Worm (Caenorhabditis elegans) whole organism, L1 larva: Measurements from ENCODE around the gene csb-1.

Experiments
- egl-27 ChIP-seq, 2 experiments: fragments of 150-350 bp in 1 of 2; sonication (generic microtip); optimal IDR thresholded peaks; 3 replicates each; lab custom pipeline; 2017 to 2018; ENCODE audit warnings: missing biosample characterization in 2 of 2, missing genetic modification characterization in 2 of 2, missing genetic modification reagents in 2 of 2
- fkh-10 ChIP-seq: sonication (generic microtip); optimal IDR thresholded peaks from 2 replicates; lab custom pipeline; 2017; ENCODE audit warnings: missing biosample characterization, missing genetic modification reagents, missing genetic modification characterization
- fos-1 ChIP-seq: fragments of 150-350 bp; optimal IDR thresholded peaks from 2 replicates; lab custom pipeline; 2014; ENCODE audit warnings: missing biosample characterization, missing genetic modification characterization
- lin-13 ChIP-seq: fragments of 150-350 bp; optimal IDR thresholded peaks from 2 replicates; lab custom pipeline; 2014; ENCODE audit warnings: missing biosample characterization, missing genetic modification reagents, missing genetic modification characterization
- mep-1 ChIP-seq: fragments of 150-350 bp; optimal IDR thresholded peaks from 2 replicates; lab custom pipeline; 2014; ENCODE audit warnings: missing biosample characterization, missing genetic modification characterization
- nhr-77 ChIP-seq: fragments of 150-350 bp; optimal IDR thresholded peaks from 2 replicates; lab custom pipeline; 2014; ENCODE audit warnings: missing biosample characterization, missing genetic modification characterization
- unc-86 ChIP-seq: sonication (generic microtip); optimal IDR thresholded peaks from 2 replicates; lab custom pipeline; 2016; ENCODE audit warnings: missing genetic modification characterization, missing compliant biosample characterization
- unc-98 ChIP-seq: fragments of 200-800 bp; sonication (Bioruptor generic); IDR thresholded peaks from 2 replicates; pipeline ENCODE4 v1.3.6; 2022; ENCODE audit warnings: missing genetic modification characterization, missing compliant biosample characterization
- vab-15 ChIP-seq: sonication (generic microtip); optimal IDR thresholded peaks from 2 replicates; lab custom pipeline; 2017; ENCODE audit warnings: missing genotype, mild to moderate bottlenecking, missing genetic modification characterization, missing compliant biosample characterization

- no peak for TF ChIP-seq unc-98 (GFP tag; lab: Robert Waterston, UW)
- no peak for TF ChIP-seq fkh-10 (GFP tag; lab: Kevin White, UChicago)
- TF ChIP-seq mep-1 (tag; lab: Kevin White, UChicago), result no peak
- TF ChIP-seq vab-15, result no peak
- no peak for TF ChIP-seq egl-27 (tag; optimal IDR thresholded peaks at IDR 0.05; lab: Kevin White, UChicago)
- no peak for TF ChIP-seq unc-86 (tag; lab: Kevin White, UChicago)
- TF ChIP-seq fos-1 (tag; lab: Kevin White, UChicago), result no peak
- TF ChIP-seq lin-13 (GFP tag; lab: Kevin White, UChicago), result no peak
- TF ChIP-seq nhr-77 (tag; lab: Kevin White, UChicago), result no peak
Observed at ce11 chrX:15910328-15910727, 44.6 kb upstream of the csb-1 start, which contains the start of gene npr-33.
